Fruit fly (Drosophila melanogaster) whole organism, embryonic: Measurements from ENCODE around the gene Crys.

ENCODE experiments used
- ATbp ChIP-seq: fragments of 200-800 bp; sonication (Bioruptor generic); optimal IDR thresholded peaks from 2 replicates; lab custom pipeline; 2017; ENCODE audit warnings: missing biosample characterization, mild to moderate bottlenecking, missing genetic modification characterization, missing genetic modification reagents
- Asciz ChIP-seq: fragments of 200-800 bp; sonication (Bioruptor generic); optimal IDR thresholded peaks from 2 replicates; lab custom pipeline; 2017; ENCODE audit warnings: missing biosample characterization, mild to moderate bottlenecking, missing genetic modification characterization, missing genetic modification reagents
- CG10147 ChIP-seq: fragments of 200-800 bp; sonication (Bioruptor generic); optimal IDR thresholded peaks from 2 replicates; lab custom pipeline; 2019; ENCODE audit warnings: missing biosample characterization, mild to moderate bottlenecking, missing genetic modification characterization, moderate library complexity
- CG10267 ChIP-seq: fragments of 200-800 bp; sonication (Bioruptor generic); optimal IDR thresholded peaks from 2 replicates; lab custom pipeline; 2018; ENCODE audit warnings: missing biosample characterization, mild to moderate bottlenecking, missing genetic modification characterization, moderate library complexity
- CG10543 ChIP-seq: fragments of 200-800 bp; sonication (Bioruptor generic); optimal IDR thresholded peaks from 3 replicates; lab custom pipeline; 2017; ENCODE audit warnings: missing biosample characterization, mild to moderate bottlenecking, missing genetic modification characterization, moderate library complexity
- CG11093 ChIP-seq: fragments of 200-800 bp; sonication (Bioruptor generic); IDR thresholded peaks from 3 replicates; pipeline ENCODE4 v1.3.6; 2022; ENCODE audit warnings: missing biosample characterization, missing genetic modification characterization
- CG11723 ChIP-seq: fragments of 200-800 bp; sonication (Bioruptor generic); optimal IDR thresholded peaks from 2 replicates; lab custom pipeline; 2017; ENCODE audit warnings: missing biosample characterization, mild to moderate bottlenecking, missing genetic modification characterization
- CG13424 ChIP-seq: fragments of 200-800 bp; sonication (Bioruptor generic); optimal IDR thresholded peaks from 2 replicates; lab custom pipeline; 2019; ENCODE audit warnings: missing biosample characterization, mild to moderate bottlenecking, missing genetic modification characterization, moderate library complexity
- CG15479 ChIP-seq: fragments of 200-800 bp; sonication (Bioruptor generic); optimal IDR thresholded peaks from 3 replicates; lab custom pipeline; 2019; ENCODE audit warnings: missing biosample characterization, mild to moderate bottlenecking, missing genetic modification characterization, moderate library complexity
- CG17359 ChIP-seq: fragments of 200-800 bp; sonication (Bioruptor generic); optimal IDR thresholded peaks from 3 replicates; lab custom pipeline; 2018; ENCODE audit warnings: missing biosample characterization, mild to moderate bottlenecking, missing genetic modification characterization, moderate library complexity
- CG17361 ChIP-seq: fragments of 200-800 bp; sonication (Bioruptor generic); IDR thresholded peaks from 3 replicates; pipeline ENCODE4 v1.3.6; 2022; ENCODE audit warnings: missing biosample characterization, missing genetic modification characterization
- CG2678 ChIP-seq: fragments of 200-800 bp; sonication (Bioruptor generic); optimal IDR thresholded peaks from 3 replicates; lab custom pipeline; 2019; ENCODE audit warnings: missing biosample characterization, mild to moderate bottlenecking, missing genetic modification characterization, moderate library complexity
- CG4360 ChIP-seq: fragments of 200-800 bp; sonication (Bioruptor generic); IDR thresholded peaks from 2 replicates; pipeline ENCODE4 v1.3.6; 2022; ENCODE audit warnings: missing biosample characterization, missing genetic modification characterization
- CG6654 ChIP-seq: fragments of 200-800 bp; sonication (Bioruptor generic); optimal IDR thresholded peaks from 2 replicates; lab custom pipeline; 2017; ENCODE audit warnings: missing biosample characterization, mild to moderate bottlenecking, missing genetic modification characterization
- CG6765 ChIP-seq: fragments of 200-800 bp; sonication (Bioruptor generic); optimal IDR thresholded peaks from 3 replicates; lab custom pipeline; 2017; ENCODE audit warnings: missing biosample characterization, mild to moderate bottlenecking, missing genetic modification characterization
- CG7372 ChIP-seq: fragments of 200-800 bp; sonication (Bioruptor generic); IDR thresholded peaks from 2 replicates; pipeline ENCODE4 v1.3.6; 2022; ENCODE audit warnings: missing biosample characterization, missing genetic modification characterization
- CG7556 ChIP-seq: fragments of 200-800 bp; sonication (Bioruptor generic); optimal IDR thresholded peaks from 2 replicates; lab custom pipeline; 2017; ENCODE audit warnings: missing biosample characterization, mild to moderate bottlenecking, missing genetic modification characterization
- CG7745 ChIP-seq: fragments of 200-800 bp; sonication (Bioruptor generic); optimal IDR thresholded peaks from 2 replicates; lab custom pipeline; 2018; ENCODE audit warnings: missing biosample characterization, mild to moderate bottlenecking, missing genetic modification characterization, moderate library complexity
- CG7839 ChIP-seq: fragments of 200-800 bp; sonication (Bioruptor generic); optimal IDR thresholded peaks from 3 replicates; lab custom pipeline; 2018; ENCODE audit warnings: missing biosample characterization, mild to moderate bottlenecking, missing genetic modification characterization, moderate library complexity
- CG8089 ChIP-seq: fragments of 200-800 bp; sonication (Bioruptor generic); optimal IDR thresholded peaks from 3 replicates; lab custom pipeline; 2016; ENCODE audit warnings: missing biosample characterization, missing genetic modification characterization
- CG8924 ChIP-seq: fragments of 200-800 bp; optimal IDR thresholded peaks from 3 replicates; lab custom pipeline; 2019; ENCODE audit warnings: missing biosample characterization, mild to moderate bottlenecking, missing genetic modification characterization, moderate library complexity
- CrebB ChIP-seq: fragments of 200-800 bp; sonication (Bioruptor generic); optimal IDR thresholded peaks from 3 replicates; lab custom pipeline; 2018; ENCODE audit warnings: missing biosample characterization, mild to moderate bottlenecking, missing genetic modification characterization
- Dbx ChIP-seq: fragments of 200-800 bp; sonication (Bioruptor generic); IDR thresholded peaks from 3 replicates; pipeline ENCODE4 v1.3.6; 2022; ENCODE audit warnings: missing biosample characterization, missing genetic modification characterization
- Dll ChIP-seq: fragments of 200-800 bp; sonication (Bioruptor generic); IDR thresholded peaks from 4 replicates; pipeline ENCODE4 v1.3.6; 2022; ENCODE audit warnings: missing biosample characterization, missing genetic modification characterization; ENCODE audit not compliant: partially characterized antibody
- Doc2 ChIP-seq: fragments of 200-800 bp; sonication (Bioruptor generic); IDR thresholded peaks from 2 replicates; pipeline ENCODE4 v1.3.6; 2022; ENCODE audit warnings: missing biosample characterization, missing genetic modification characterization
- Ets65A ChIP-seq: fragments of 200-800 bp; sonication (Bioruptor generic); peaks from one replicate; lab custom pipeline; 2016; ENCODE audit warnings: missing biosample characterization, missing genetic modification characterization
- HLH54F ChIP-seq: fragments of 200-800 bp; sonication (Bioruptor generic); optimal IDR thresholded peaks from 3 replicates; lab custom pipeline; 2016; ENCODE audit warnings: missing biosample characterization, missing genetic modification characterization
- Meics ChIP-seq: fragments of 200-800 bp; sonication (Bioruptor generic); optimal IDR thresholded peaks from 2 replicates; lab custom pipeline; 2017; ENCODE audit warnings: missing biosample characterization, mild to moderate bottlenecking, missing genetic modification characterization
- NfI ChIP-seq: fragments of 200-800 bp; sonication (Bioruptor generic); optimal IDR thresholded peaks from 3 replicates; lab custom pipeline; 2018; ENCODE audit warnings: missing biosample characterization, mild to moderate bottlenecking, missing genetic modification characterization, moderate library complexity
- PHDP ChIP-seq: fragments of 200-800 bp; sonication (Bioruptor generic); optimal IDR thresholded peaks from 3 replicates; lab custom pipeline; 2018; ENCODE audit warnings: missing biosample characterization, mild to moderate bottlenecking, missing genetic modification characterization, moderate library complexity
- Sox100B ChIP-seq: fragments of 200-800 bp; sonication (Bioruptor generic); optimal IDR thresholded peaks from 3 replicates; lab custom pipeline; 2018; ENCODE audit warnings: missing biosample characterization, mild to moderate bottlenecking, missing genetic modification characterization
- Xbp1 ChIP-seq: fragments of 200-800 bp; sonication (Bioruptor generic); optimal IDR thresholded peaks from 3 replicates; lab custom pipeline; 2016; ENCODE audit warnings: missing biosample characterization, mild to moderate bottlenecking, missing genetic modification characterization
- YL-1 ChIP-seq: fragments of 200-800 bp; sonication (Bioruptor generic); optimal IDR thresholded peaks from 3 replicates; lab custom pipeline; 2017; ENCODE audit warnings: missing biosample characterization, mild to moderate bottlenecking, missing genetic modification characterization
- amos ChIP-seq: fragments of 200-800 bp; sonication (Bioruptor generic); IDR thresholded peaks from 2 replicates; pipeline ENCODE4 v1.3.6; 2022; ENCODE audit warnings: missing biosample characterization, missing genetic modification characterization; ENCODE audit not compliant: partially characterized antibody
- dm ChIP-seq: fragments of 200-800 bp; sonication (Bioruptor generic); optimal IDR thresholded peaks from 3 replicates; lab custom pipeline; 2016; ENCODE audit warnings: missing biosample characterization, missing genetic modification characterization
- en ChIP-seq: fragments of 200-800 bp; sonication (Bioruptor generic); optimal IDR thresholded peaks from 2 replicates; lab custom pipeline; 2016; ENCODE audit warnings: missing biosample characterization, missing genetic modification characterization
- esg ChIP-seq: fragments of 200-800 bp; sonication (Bioruptor generic); conservative IDR thresholded peaks from 2 replicates; pipeline ENCODE4 v1.3.6; 2022; ENCODE audit warnings: missing biosample characterization, missing genetic modification characterization
- gce ChIP-seq: fragments of 200-800 bp; sonication (Bioruptor generic); IDR thresholded peaks from 3 replicates; pipeline ENCODE4 v1.3.6; 2022; ENCODE audit warnings: missing biosample characterization, missing genetic modification characterization
- gem ChIP-seq: fragments of 200-800 bp; sonication (Bioruptor generic); optimal IDR thresholded peaks from 2 replicates; lab custom pipeline; 2019; ENCODE audit warnings: missing biosample characterization, mild to moderate bottlenecking, missing genetic modification characterization, moderate library complexity
- lab ChIP-seq: fragments of 200-800 bp; sonication (Bioruptor generic); optimal IDR thresholded peaks from 3 replicates; lab custom pipeline; 2017; ENCODE audit warnings: missing biosample characterization, missing genetic modification characterization, mild to moderate bottlenecking, moderate library complexity, missing genetic modification reagents
- nmo ChIP-seq: fragments of 200-800 bp; sonication (Bioruptor generic); optimal IDR thresholded peaks from 2 replicates; lab custom pipeline; 2018; ENCODE audit warnings: missing biosample characterization, mild to moderate bottlenecking, missing genetic modification characterization, moderate library complexity
- otp ChIP-seq: fragments of 200-800 bp; sonication (Bioruptor generic); IDR thresholded peaks from 3 replicates; pipeline ENCODE4, ENCODE4 v1.3.6; 2022; ENCODE audit warnings: missing biosample characterization, missing genetic modification characterization
- pnt ChIP-seq: fragments of 200-800 bp; sonication (Bioruptor generic); optimal IDR thresholded peaks from 3 replicates; lab custom pipeline; 2016; ENCODE audit warnings: missing biosample characterization, missing genetic modification characterization
- psq ChIP-seq: fragments of 200-800 bp; sonication (Bioruptor generic); optimal IDR thresholded peaks from 2 replicates; lab custom pipeline; 2017; ENCODE audit warnings: missing biosample characterization, missing genetic modification characterization
- sisA ChIP-seq: fragments of 200-800 bp; sonication (Bioruptor generic); IDR thresholded peaks from 2 replicates; pipeline ENCODE4 v1.3.6; 2022; ENCODE audit warnings: missing biosample characterization, missing genetic modification characterization
- sqz ChIP-seq: fragments of 200-800 bp; sonication (Bioruptor generic); optimal IDR thresholded peaks from 3 replicates; lab custom pipeline; 2018; ENCODE audit warnings: missing biosample characterization, mild to moderate bottlenecking, missing genetic modification characterization
- sr ChIP-seq: fragments of 200-800 bp; sonication (Bioruptor generic); IDR thresholded peaks from 3 replicates; pipeline ENCODE4 v1.3.6; 2022; ENCODE audit warnings: missing biosample characterization, missing genetic modification characterization
- stc ChIP-seq: fragments of 200-800 bp; sonication (Bioruptor generic); IDR thresholded peaks from 2 replicates; pipeline ENCODE4 v1.3.6; 2022; ENCODE audit warnings: missing biosample characterization, missing genetic modification characterization
- toy ChIP-seq: fragments of 200-800 bp; sonication (Bioruptor generic); IDR thresholded peaks from 2 replicates; pipeline ENCODE4 v1.3.6; 2022; ENCODE audit warnings: missing biosample characterization, missing genetic modification characterization
- usp ChIP-seq: fragments of >200 bp; optimal IDR thresholded peaks from 2 replicates; lab custom pipeline; 2017; ENCODE audit warnings: missing biosample characterization, missing genetic modification characterization
- zf30C ChIP-seq: fragments of 200-800 bp; sonication (Bioruptor generic); optimal IDR thresholded peaks from 3 replicates; lab custom pipeline; 2018; ENCODE audit warnings: missing biosample characterization, mild to moderate bottlenecking, missing genetic modification characterization

Crys gene

dm6 chr2L:11931603-11932002, 12.3 kb upstream of the Crys start (continued):
- TF ChIP-seq Asciz (GFP tag; lab: Kevin White, UChicago) (no peak), CG11723 (no peak), CG2678 (tag; lab: Kevin White, UChicago) (peak; percentile 68), zf30C (no peak), ATbp (GFP tag; lab: Kevin White, UChicago) (no peak), sqz (no peak), CG17361 (GFP tag; lab: Robert Waterston, UW) (no peak; the same call in 2 of the 3 replicates), CG4360 (no peak), CG10147 (GFP tag; lab: Kevin White, UChicago) (no peak), pnt (GFP tag; lab: Kevin White, UChicago) (no peak), CG11093 (GFP tag; lab: Robert Waterston, UW) (no peak), dm (GFP tag; lab: Kevin White, UChicago) (no peak), PHDP (no peak), Doc2 (no peak), psq (GFP tag; lab: Kevin White, UChicago) (no peak), esg (GFP tag; lab: Robert Waterston, UW) (0 out of 2 replicates have a peak, but pooled peaks have one; percentile 11), sisA (GFP tag; lab: Robert Waterston, UW) (peak; percentile 46; the same call in 1 of the 2 replicates), Meics (GFP tag; lab: Kevin White, UChicago) (peak; percentile 37), amos (GFP tag; lab: Robert Waterston, UW) (no peak), Ets65A (GFP tag; lab: Kevin White, UChicago) (peak; percentile 72), sr (GFP tag; lab: Robert Waterston, UW) (no peak), CG7372 (no peak), CG8089 (GFP tag; lab: Kevin White, UChicago) (no peak), Dbx (peak; percentile 39; the same call in 1 of the 3 replicates), CG15479 (GFP tag; lab: Kevin White, UChicago) (no peak), CG8924 (tag; lab: Kevin White, UChicago) (no peak), gem (tag; lab: Kevin White, UChicago) (peak; percentile 38), usp (GFP tag; lab: Kevin White, UChicago) (no peak), CG10543 (GFP tag; lab: Kevin White, UChicago) (no peak), CG7745 (tag; lab: Kevin White, UChicago) (no peak), en (GFP tag; lab: Kevin White, UChicago) (no peak), CrebB (no peak), nmo (GFP tag; lab: Kevin White, UChicago) (peak; percentile 56), CG6765 (GFP tag; lab: Kevin White, UChicago) (no peak), CG7556 (GFP tag; lab: Kevin White, UChicago) (peak; percentile 19), Sox100B (GFP tag; lab: Kevin White, UChicago) (peak; percentile 63), toy (GFP tag; lab: Robert Waterston, UW) (no peak), HLH54F (GFP tag; lab: Kevin White, UChicago) (no peak), YL-1 (GFP tag; lab: Kevin White, UChicago) (no peak), CG17359 (tag; lab: Kevin White, UChicago) (no peak), Xbp1 (GFP tag; lab: Kevin White, UChicago) (peak; percentile 9), stc (GFP tag; lab: Robert Waterston, UW) (no peak), NfI (GFP tag; lab: Kevin White, UChicago) (peak; percentile 4), Dll (GFP tag; lab: Robert Waterston, UW) (no peak), lab (GFP tag; lab: Kevin White, UChicago) (peak; percentile 33), CG13424 (peak; percentile 47), CG7839 (tag; lab: Kevin White, UChicago) (peak; percentile 54), CG10267 (tag; lab: Kevin White, UChicago) (no peak), otp (GFP tag; lab: Robert Waterston, UW) (no peak), gce (GFP tag; lab: Robert Waterston, UW) (no peak), CG6654 (GFP tag; lab: Kevin White, UChicago) (no peak)
